Fruit fly (Drosophila melanogaster) whole organism, embryonic: ENCODE measurements around the gene CG13029.
A peak's percentile ranks its signal among the peaks of the same experiment; 100 is the strongest.

Source experiments
- Ada2b ChIP-seq: fragments of 200-800 bp; sonication (Bioruptor generic); IDR thresholded peaks from 2 replicates; pipeline ENCODE4 v1.3.6; 2022; ENCODE audit warnings: missing biosample characterization, missing genetic modification characterization
- Aef1 ChIP-seq: fragments of 200-800 bp; sonication (Bioruptor generic); IDR thresholded peaks from 3 replicates; pipeline ENCODE4 v1.3.6; 2022; ENCODE audit warnings: missing biosample characterization, missing genetic modification characterization
- CG1024 ChIP-seq: fragments of 200-800 bp; sonication (Bioruptor generic); IDR thresholded peaks from 2 replicates; pipeline ENCODE4 v1.3.6; 2022; ENCODE audit warnings: missing biosample characterization, missing genetic modification characterization
- CG10267 ChIP-seq: fragments of 200-800 bp; sonication (Bioruptor generic); optimal IDR thresholded peaks from 2 replicates; lab custom pipeline; 2018; ENCODE audit warnings: missing biosample characterization, mild to moderate bottlenecking, missing genetic modification characterization, moderate library complexity
- CG12659 ChIP-seq: fragments of 200-800 bp; sonication (Bioruptor generic); optimal IDR thresholded peaks from 3 replicates; lab custom pipeline; 2017; ENCODE audit warnings: mild to moderate bottlenecking, missing biosample characterization, missing genetic modification reagents, missing genetic modification characterization
- CG1647 ChIP-seq: fragments of 200-800 bp; sonication (Bioruptor generic); optimal IDR thresholded peaks from 3 replicates; lab custom pipeline; 2016; ENCODE audit warnings: missing biosample characterization, missing genetic modification characterization
- CG17361 ChIP-seq: fragments of 200-800 bp; sonication (Bioruptor generic); IDR thresholded peaks from 3 replicates; pipeline ENCODE4 v1.3.6; 2022; ENCODE audit warnings: missing biosample characterization, missing genetic modification characterization
- CG17829 ChIP-seq: fragments of 200-800 bp; optimal IDR thresholded peaks from 2 replicates; lab custom pipeline; 2019; ENCODE audit warnings: missing biosample characterization, mild to moderate bottlenecking, missing genetic modification characterization, moderate library complexity
- CG18011 ChIP-seq: fragments of 200-800 bp; sonication (Bioruptor generic); optimal IDR thresholded peaks from 2 replicates; lab custom pipeline; 2017; ENCODE audit warnings: missing biosample characterization, missing genetic modification characterization, mild to moderate bottlenecking, moderate library complexity, missing genotype
- CG18619 ChIP-seq: fragments of 200-800 bp; sonication (Bioruptor generic); optimal IDR thresholded peaks from 3 replicates; lab custom pipeline; 2017; ENCODE audit warnings: missing biosample characterization, mild to moderate bottlenecking, missing genetic modification characterization
- CG18764 ChIP-seq: fragments of 200-800 bp; sonication (Bioruptor generic); optimal IDR thresholded peaks from 3 replicates; lab custom pipeline; 2016; ENCODE audit warnings: missing biosample characterization, missing genetic modification characterization
- CG2202 ChIP-seq: fragments of 200-800 bp; sonication (Bioruptor generic); optimal IDR thresholded peaks from 2 replicates; lab custom pipeline; 2018; ENCODE audit warnings: missing biosample characterization, mild to moderate bottlenecking, missing genetic modification characterization
- CG31388 ChIP-seq: fragments of 200-800 bp; sonication (Bioruptor generic); optimal IDR thresholded peaks from 2 replicates; lab custom pipeline; 2016; ENCODE audit warnings: missing biosample characterization, missing genetic modification characterization
- CG31441 ChIP-seq: fragments of 200-800 bp; sonication (Bioruptor generic); IDR thresholded peaks from 2 replicates; pipeline ENCODE4 v1.3.6; 2022; ENCODE audit warnings: missing biosample characterization, missing genetic modification characterization
- CG34376 ChIP-seq: fragments of 200-800 bp; sonication (Bioruptor generic); optimal IDR thresholded peaks from 2 replicates; lab custom pipeline; 2018; ENCODE audit warnings: missing biosample characterization, mild to moderate bottlenecking, missing genetic modification characterization
- CG4282 ChIP-seq: fragments of 200-800 bp; sonication (Bioruptor generic); optimal IDR thresholded peaks from 2 replicates; lab custom pipeline; 2016; ENCODE audit warnings: missing biosample characterization, missing genetic modification characterization
- CG5180 ChIP-seq: fragments of 200-800 bp; sonication (Bioruptor generic); optimal IDR thresholded peaks from 3 replicates; lab custom pipeline; 2017; ENCODE audit warnings: missing biosample characterization, missing genetic modification characterization, mild to moderate bottlenecking, moderate library complexity, missing genetic modification reagents
- CG6689 ChIP-seq: fragments of 200-800 bp; sonication (Bioruptor generic); IDR thresholded peaks from 2 replicates; pipeline ENCODE4 v1.3.6; 2022; ENCODE audit warnings: missing biosample characterization, missing genetic modification characterization
- CG7963 ChIP-seq: fragments of 200-800 bp; sonication (Bioruptor generic); IDR thresholded peaks from 3 replicates; pipeline ENCODE4 v1.3.6; 2022; ENCODE audit warnings: missing biosample characterization, missing genetic modification characterization; ENCODE audit not compliant: partially characterized antibody
- CG8944 ChIP-seq: fragments of 200-800 bp; sonication (Bioruptor generic); optimal IDR thresholded peaks from 3 replicates; lab custom pipeline; 2016; ENCODE audit warnings: missing biosample characterization, missing genetic modification characterization
- E2f2 ChIP-seq: fragments of 200-800 bp; sonication (Bioruptor generic); IDR thresholded peaks from 2 replicates; pipeline ENCODE4 v1.3.6; 2022; ENCODE audit warnings: missing biosample characterization, missing genetic modification characterization
- Eip74EF ChIP-seq, 2 experiments: fragments of 200-800 bp in 1 of 2; fragments of >200 bp in 1 of 2; sonication (Bioruptor generic) in 1 of 2; optimal IDR thresholded peaks; 2 replicates each; lab custom pipeline; 2017 to 2019; ENCODE audit warnings: missing biosample characterization in 2 of 2, missing genetic modification characterization in 2 of 2, mild to moderate bottlenecking in 1 of 2, moderate library complexity in 1 of 2
- HLH54F ChIP-seq: fragments of 200-800 bp; sonication (Bioruptor generic); optimal IDR thresholded peaks from 3 replicates; lab custom pipeline; 2016; ENCODE audit warnings: missing biosample characterization, missing genetic modification characterization
- HLHmδ ChIP-seq: fragments of 200-800 bp; sonication (Bioruptor generic); optimal IDR thresholded peaks from 2 replicates; lab custom pipeline; 2018; ENCODE audit warnings: missing biosample characterization, mild to moderate bottlenecking, missing genetic modification characterization, moderate library complexity
- Mrtf ChIP-seq: fragments of 200-800 bp; sonication (Bioruptor generic); IDR thresholded peaks from 3 replicates; pipeline ENCODE4 v1.3.6; 2022; ENCODE audit warnings: missing biosample characterization, missing genetic modification characterization
- Opbp ChIP-seq: fragments of 200-800 bp; sonication (Bioruptor generic); IDR thresholded peaks from 3 replicates; pipeline ENCODE4 v1.3.6; 2022; ENCODE audit warnings: missing biosample characterization, missing genetic modification characterization; ENCODE audit not compliant: partially characterized antibody
- Ptx1 ChIP-seq: fragments of 200-800 bp; sonication (Bioruptor generic); IDR thresholded peaks from 2 replicates; pipeline ENCODE4 v1.3.6; 2022; ENCODE audit warnings: missing biosample characterization, missing genetic modification characterization
- Spps ChIP-seq: fragments of 200-800 bp; sonication (Bioruptor generic); optimal IDR thresholded peaks from 2 replicates; lab custom pipeline; 2018; ENCODE audit warnings: missing biosample characterization, mild to moderate bottlenecking, missing genetic modification characterization
- bsh ChIP-seq, 2 experiments: fragments of 200-800 bp; sonication (Bioruptor generic); optimal IDR thresholded peaks; 2 replicates each; lab custom pipeline; 2017 to 2018; ENCODE audit warnings: mild to moderate bottlenecking in 2 of 2, missing biosample characterization in 2 of 2, missing genetic modification characterization in 2 of 2, moderate library complexity in 1 of 2
- cg ChIP-seq: fragments of 200-800 bp; sonication (Bioruptor generic); optimal IDR thresholded peaks from 3 replicates; lab custom pipeline; 2019; ENCODE audit warnings: missing biosample characterization, mild to moderate bottlenecking, missing genetic modification characterization, moderate library complexity
- chinmo ChIP-seq: fragments of 200-800 bp; sonication (Bioruptor generic); IDR thresholded peaks from 4 replicates; pipeline ENCODE4 v1.3.6; 2022; ENCODE audit warnings: missing biosample characterization, missing genetic modification characterization; ENCODE audit not compliant: partially characterized antibody
- croc ChIP-seq: fragments of 200-800 bp; sonication (Bioruptor generic); conservative IDR thresholded peaks from 3 replicates; pipeline ENCODE4 v1.3.6; 2022; ENCODE audit warnings: missing biosample characterization, missing genetic modification characterization
- crol ChIP-seq: fragments of 200-800 bp; sonication (Bioruptor generic); IDR thresholded peaks from 2 replicates; pipeline ENCODE4 v1.3.6; 2022; ENCODE audit warnings: missing biosample characterization, missing genetic modification characterization
- crp ChIP-seq, 2 experiments: fragments of 200-800 bp; sonication (Bioruptor generic); optimal IDR thresholded peaks; 2 replicates in 1 of 2; 3 replicates in 1 of 2; lab custom pipeline; 2017; ENCODE audit warnings: missing biosample characterization in 2 of 2, missing genetic modification characterization in 2 of 2, mild to moderate bottlenecking in 1 of 2, moderate library complexity in 1 of 2
- dmrt99B ChIP-seq: fragments of 200-800 bp; sonication (Bioruptor generic); optimal IDR thresholded peaks from 2 replicates; lab custom pipeline; 2018; ENCODE audit warnings: missing biosample characterization, mild to moderate bottlenecking, missing genetic modification characterization, moderate library complexity
- dpn ChIP-seq, 2 experiments: fragments of 200-800 bp; sonication (Bioruptor generic); optimal IDR thresholded peaks; 3 replicates each; lab custom pipeline; 2016; ENCODE audit warnings: missing biosample characterization in 2 of 2, missing genetic modification characterization in 2 of 2
- fd102C ChIP-seq: fragments of 200-800 bp; sonication (Bioruptor generic); optimal IDR thresholded peaks from 2 replicates; lab custom pipeline; 2018; ENCODE audit warnings: missing biosample characterization, mild to moderate bottlenecking, missing genetic modification characterization, moderate library complexity
- fd96Cb ChIP-seq: fragments of 200-800 bp; sonication (Bioruptor generic); optimal IDR thresholded peaks from 2 replicates; lab custom pipeline; 2018; ENCODE audit warnings: missing biosample characterization, mild to moderate bottlenecking, missing genetic modification characterization, moderate library complexity
- lbe ChIP-seq: fragments of 200-800 bp; sonication (Bioruptor generic); optimal IDR thresholded peaks from 2 replicates; lab custom pipeline; 2016; ENCODE audit warnings: missing biosample characterization, mild to moderate bottlenecking, missing genetic modification characterization
- lov ChIP-seq, 2 experiments: fragments of 200-800 bp in 1 of 2; fragments of >200 bp in 1 of 2; sonication (Bioruptor generic) in 1 of 2; IDR thresholded peaks in 1 of 2; optimal IDR thresholded peaks in 1 of 2; 2 replicates in 1 of 2; 3 replicates in 1 of 2; pipeline versions ENCODE4 v1.3.6 to Lab custom; 2017 to 2022; ENCODE audit warnings: missing biosample characterization in 1 of 2, missing genetic modification characterization in 1 of 2
- maf-S ChIP-seq: fragments of 200-800 bp; sonication (Bioruptor generic); optimal IDR thresholded peaks from 2 replicates; lab custom pipeline; 2016; ENCODE audit warnings: missing biosample characterization, missing genetic modification characterization
- oc ChIP-seq: fragments of 200-800 bp; sonication (Bioruptor generic); optimal IDR thresholded peaks from 2 replicates; lab custom pipeline; 2018; ENCODE audit warnings: missing biosample characterization, mild to moderate bottlenecking, missing genetic modification characterization, moderate library complexity
- onecut ChIP-seq: fragments of 200-800 bp; sonication (Bioruptor generic); IDR thresholded peaks from 2 replicates; pipeline ENCODE4 v1.3.6; 2022; ENCODE audit warnings: missing biosample characterization, missing genetic modification characterization
- org-1 ChIP-seq: fragments of 200-800 bp; sonication (Bioruptor generic); optimal IDR thresholded peaks from 2 replicates; lab custom pipeline; 2017; ENCODE audit warnings: missing biosample characterization, missing genetic modification characterization
- shn ChIP-seq: fragments of 200-800 bp; sonication (Bioruptor generic); optimal IDR thresholded peaks from 3 replicates; lab custom pipeline; 2016; ENCODE audit warnings: missing biosample characterization, missing genetic modification characterization
- sisA ChIP-seq: fragments of 200-800 bp; sonication (Bioruptor generic); IDR thresholded peaks from 2 replicates; pipeline ENCODE4 v1.3.6; 2022; ENCODE audit warnings: missing biosample characterization, missing genetic modification characterization
- sna ChIP-seq: fragments of 200-800 bp; sonication (Bioruptor generic); IDR thresholded peaks from 2 replicates; pipeline ENCODE4 v1.3.6; 2022; ENCODE audit warnings: missing biosample characterization, missing genetic modification characterization; ENCODE audit not compliant: partially characterized antibody
- sqz ChIP-seq: fragments of 200-800 bp; sonication (Bioruptor generic); optimal IDR thresholded peaks from 3 replicates; lab custom pipeline; 2018; ENCODE audit warnings: missing biosample characterization, mild to moderate bottlenecking, missing genetic modification characterization
- sr ChIP-seq: fragments of 200-800 bp; sonication (Bioruptor generic); IDR thresholded peaks from 3 replicates; pipeline ENCODE4 v1.3.6; 2022; ENCODE audit warnings: missing biosample characterization, missing genetic modification characterization
- tgo ChIP-seq: fragments of 200-800 bp; sonication (Bioruptor generic); IDR thresholded peaks from 3 replicates; pipeline ENCODE4 v1.3.6; 2022; ENCODE audit warnings: missing biosample characterization, missing genetic modification characterization
- tup ChIP-seq: fragments of 200-800 bp; sonication (Bioruptor generic); optimal IDR thresholded peaks from 2 replicates; lab custom pipeline; 2016; ENCODE audit warnings: missing biosample characterization, mild to moderate bottlenecking, missing genetic modification characterization, moderate library complexity

Gene CG13029

dm6 chr3L:16824725-16825124 lies 35.7 kb upstream of the CG13029 start (continued):
- TF ChIP-seq Eip74EF (GFP tag; optimal IDR thresholded peaks at IDR 0.05; lab: Kevin White, UChicago) (no peak), HLHmδ (GFP tag; lab: Kevin White, UChicago) (no peak), CG31388 (GFP tag; lab: Kevin White, UChicago) (no peak), E2f2 (GFP tag; lab: Robert Waterston, UW) (no peak), dpn (GFP tag; optimal IDR thresholded peaks at IDR 0.05; lab: Kevin White, UChicago) (no peak), Aef1 (GFP tag; lab: Robert Waterston, UW) (peak; percentile 50), tgo (GFP tag; lab: Robert Waterston, UW) (no peak), CG18764 (no peak), sisA (GFP tag; lab: Robert Waterston, UW) (no peak), CG8944 (GFP tag; lab: Kevin White, UChicago) (no peak), CG17361 (GFP tag; lab: Robert Waterston, UW) (no peak), chinmo (peak; percentile 85; the same call in 1 of the 4 replicates), CG1647 (no peak), croc (no peak), lbe (GFP tag; lab: Kevin White, UChicago) (no peak), CG5180 (GFP tag; lab: Kevin White, UChicago) (no peak), tup (no peak), cg (GFP tag; lab: Kevin White, UChicago) (peak; percentile 41), CG34376 (GFP tag; lab: Kevin White, UChicago) (no peak), Spps (tag; lab: Kevin White, UChicago) (no peak), sna (GFP tag; lab: Robert Waterston, UW) (no peak), lov (optimal IDR thresholded peaks at IDR 0.05; lab: Kevin White, UChicago) (no peak), lov (GFP tag; IDR thresholded peaks at IDR 0.05; lab: Robert Waterston, UW) (no peak), sr (GFP tag; lab: Robert Waterston, UW) (peak; percentile 50; the same call in 1 of the 3 replicates), org-1 (GFP tag; lab: Kevin White, UChicago) (no peak), crol (GFP tag; lab: Robert Waterston, UW) (peak; percentile 88), Mrtf (GFP tag; lab: Robert Waterston, UW) (no peak), CG17829 (no peak), crp (GFP tag; optimal IDR thresholded peaks at IDR 0.05; lab: Kevin White, UChicago) (peak in 1 of 2 experiments; percentile 27), CG4282 (GFP tag; lab: Kevin White, UChicago) (no peak), CG6689 (GFP tag; lab: Robert Waterston, UW) (no peak), CG18011 (no peak)

DNA sequence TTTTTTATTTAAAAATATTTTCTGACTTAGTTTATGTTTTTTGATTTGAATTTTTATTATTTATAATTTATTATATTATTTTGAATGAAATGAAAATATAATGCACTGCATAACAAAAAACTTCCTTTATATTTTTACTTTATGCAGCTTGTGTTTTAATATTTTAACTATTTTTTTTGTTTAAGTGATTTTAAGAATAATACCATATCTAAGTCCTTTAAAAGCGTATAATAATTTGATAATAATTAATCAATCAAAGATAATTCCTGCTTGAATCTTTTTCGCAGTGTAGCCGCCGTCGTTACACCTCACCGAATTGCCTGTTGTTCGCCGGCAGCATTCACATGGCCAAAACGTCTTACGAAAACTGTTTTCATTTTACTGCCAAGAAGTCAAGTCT lies 35.2 kb upstream of the CG13029 start:
- no peak for TF ChIP-seq shn (GFP tag; lab: Kevin White, UChicago)
- TF ChIP-seq CG10267 (tag; lab: Kevin White, UChicago): peak; percentile 20
- peak; percentile 38 for TF ChIP-seq CG31441 (GFP tag; lab: Robert Waterston, UW)
- peak; percentile 7 for TF ChIP-seq fd96Cb (tag; lab: Kevin White, UChicago)
- TF ChIP-seq sqz (GFP tag; lab: Kevin White, UChicago): no peak
- TF ChIP-seq dmrt99B (tag; lab: Kevin White, UChicago): peak; percentile 68
- TF ChIP-seq fd102C (GFP tag; lab: Kevin White, UChicago): no peak
- TF ChIP-seq CG12659 (GFP tag; lab: Kevin White, UChicago): peak; percentile 8
- no peak for TF ChIP-seq CG7963
- TF ChIP-seq Ada2b (GFP tag; lab: Robert Waterston, UW): peak; percentile 21; the same call in 1 of the 2 replicates
- TF ChIP-seq maf-S (GFP tag; lab: Kevin White, UChicago): no peak
- no peak for TF ChIP-seq oc (tag; lab: Kevin White, UChicago)
- peak; percentile 7 for TF ChIP-seq CG18619
- no peak for TF ChIP-seq HLH54F
- no peak for TF ChIP-seq onecut (GFP tag; lab: Robert Waterston, UW)
- peak in 1 of 2 experiments; percentile 10 for TF ChIP-seq bsh (GFP tag; optimal IDR thresholded peaks at IDR 0.05; lab: Kevin White, UChicago)
- peak; percentile 45 for TF ChIP-seq Ptx1 (GFP tag; lab: Robert Waterston, UW)
- TF ChIP-seq CG2202: no peak
- no peak for TF ChIP-seq CG1024
- TF ChIP-seq Opbp (GFP tag; lab: Robert Waterston, UW): no peak
